Worm (Caenorhabditis elegans): ENCODE measurements around the gene ubxn-5.

DNA sequence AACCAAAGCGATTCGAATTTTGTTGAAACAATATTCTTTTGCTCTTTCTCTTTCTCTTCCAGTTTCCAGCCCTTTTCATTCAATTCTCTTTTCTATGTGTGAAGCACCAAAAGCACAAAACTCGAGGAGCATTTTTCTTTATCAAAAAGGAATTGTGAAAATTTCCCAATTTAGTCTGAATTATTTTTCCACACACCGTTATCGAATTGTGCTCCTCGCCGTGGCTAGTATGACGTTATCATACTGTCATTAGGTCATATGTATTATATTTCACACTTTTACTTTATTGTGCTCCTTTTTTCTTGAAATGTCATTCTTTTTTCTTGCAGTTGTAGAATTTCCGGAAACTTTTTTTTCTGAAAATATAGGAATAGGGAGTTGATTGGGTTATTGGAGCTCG lies 12.7 kb downstream of the ubxn-5 start:
- TF ChIP-seq hlh-8 (tag; optimal IDR thresholded peaks at IDR 0.05) = no peak
- TF ChIP-seq ama-1 (optimal IDR thresholded peaks at IDR 0.05) = no peak
- TF ChIP-seq syd-9 (tag; optimal IDR thresholded peaks at IDR 0.05) = no peak
- no peak for TF ChIP-seq nhr-11 (tag; optimal IDR thresholded peaks at IDR 0.05)
- TF ChIP-seq ceh-6 (GFP tag; optimal IDR thresholded peaks at IDR 0.05) = no peak
- no peak for TF ChIP-seq gmeb-2 (tag; optimal IDR thresholded peaks at IDR 0.05)
- no peak for TF ChIP-seq ceh-22 (tag; optimal IDR thresholded peaks at IDR 0.05)
- TF ChIP-seq unc-86 (tag; optimal IDR thresholded peaks at IDR 0.05) = no peak
- no peak for TF ChIP-seq madf-2 (tag; optimal IDR thresholded peaks at IDR 0.05)
- no peak for TF ChIP-seq pha-4 (tag; optimal IDR thresholded peaks at IDR 0.05)
- no peak for TF ChIP-seq dmd-4 (tag; optimal IDR thresholded peaks at IDR 0.05; ENCODE audit: borderline replicate concordance)
- no peak for TF ChIP-seq hlh-15 (tag; optimal IDR thresholded peaks at IDR 0.05)
- no peak for TF ChIP-seq unc-55 (GFP tag; optimal IDR thresholded peaks at IDR 0.05)
